Worm (Caenorhabditis elegans) whole organism, L2 larva: ENCODE measurements around the gene itm-2.

Experiments used
- ama-1 ChIP-seq: fragments of 150-350 bp; optimal IDR thresholded peaks from 2 replicates; lab custom pipeline; 2018; ENCODE audit warnings: inconsistent platforms
- egl-27 ChIP-seq: sonication (generic microtip); optimal IDR thresholded peaks from 3 replicates; lab custom pipeline; 2017; ENCODE audit warnings: missing biosample characterization, missing genetic modification reagents, missing genetic modification characterization
- lin-11 ChIP-seq: fragments of 150-350 bp; sonication (generic microtip); optimal IDR thresholded peaks from 2 replicates; lab custom pipeline; 2014; ENCODE audit warnings: missing biosample characterization, missing genetic modification characterization, inconsistent platforms, mixed read lengths
- mdl-1 ChIP-seq, 2 experiments: fragments of 150-350 bp in 1 of 2; sonication (generic microtip) in 1 of 2; optimal IDR thresholded peaks; 2 replicates each; lab custom pipeline; 2017; ENCODE audit warnings: missing biosample characterization in 2 of 2, missing genetic modification characterization in 2 of 2
- nhr-10 ChIP-seq: sonication (generic microtip); optimal IDR thresholded peaks from 2 replicates; lab custom pipeline; 2017; ENCODE audit warnings: missing biosample characterization, missing genetic modification characterization
- nhr-11 ChIP-seq: fragments of 150-350 bp; optimal IDR thresholded peaks from 2 replicates; lab custom pipeline; 2014; ENCODE audit warnings: missing biosample characterization, missing genetic modification characterization
- nhr-12 ChIP-seq: fragments of 150-350 bp; optimal IDR thresholded peaks from 2 replicates; lab custom pipeline; 2014; ENCODE audit warnings: missing biosample characterization, missing genetic modification characterization
- nhr-129 ChIP-seq: fragments of 150-350 bp; optimal IDR thresholded peaks from 2 replicates; lab custom pipeline; 2014; ENCODE audit warnings: missing biosample characterization, missing genetic modification characterization
- nhr-25 ChIP-seq: fragments of 150-350 bp; sonication (generic microtip); optimal IDR thresholded peaks from 3 replicates; lab custom pipeline; 2014; ENCODE audit warnings: missing biosample characterization, missing genetic modification characterization
- snpc-4 ChIP-seq: fragments of 150-350 bp; optimal IDR thresholded peaks from 2 replicates; lab custom pipeline; 2014; ENCODE audit warnings: missing biosample characterization, missing genetic modification characterization
- unc-62 ChIP-seq: fragments of 150-350 bp; optimal IDR thresholded peaks from 2 replicates; lab custom pipeline; 2014; ENCODE audit warnings: missing biosample characterization, missing genetic modification reagents, missing genetic modification characterization

DNA sequence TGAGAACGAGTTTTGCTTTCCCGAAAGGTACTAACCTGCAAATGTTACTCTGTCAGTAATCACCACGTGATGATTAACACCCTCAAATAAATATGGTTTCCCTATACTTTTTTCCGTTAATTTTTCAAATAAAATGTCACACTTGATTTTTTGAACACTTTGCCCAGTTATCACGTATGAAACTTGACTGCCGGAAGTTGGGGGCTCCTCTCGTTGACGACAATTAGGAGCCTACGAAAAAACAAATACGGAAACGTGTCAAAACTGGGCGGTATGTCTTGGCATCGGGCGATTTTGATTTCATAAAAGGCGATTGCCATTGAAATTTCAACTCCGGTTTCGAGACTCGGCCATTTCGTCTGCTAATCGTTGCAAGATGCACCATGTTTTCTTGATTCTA is 3.0 kb downstream of the itm-2 start, which contains the start of gene C25F6.8:
- TF ChIP-seq mdl-1 (tag; optimal IDR thresholded peaks at IDR 0.05; lab: Kevin White, UChicago) (no peak), unc-62 (GFP tag; lab: Kevin White, UChicago) (no peak), nhr-10 (no peak), lin-11 (tag; lab: Kevin White, UChicago) (no peak), nhr-25 (tag; lab: Kevin White, UChicago) (no peak), egl-27 (tag; lab: Kevin White, UChicago) (no peak), nhr-11 (no peak), nhr-12 (no peak), snpc-4 (tag; lab: Kevin White, UChicago) (no peak), ama-1 (lab: Kevin White, UChicago) (no peak), nhr-129 (tag; lab: Kevin White, UChicago) (no peak)
